Fruit fly (Drosophila melanogaster) whole organism, embryonic: ENCODE results near the gene rols.

Source experiments
- Antp ChIP-seq: fragments of 200-800 bp; sonication (Bioruptor generic); optimal IDR thresholded peaks from 3 replicates; lab custom pipeline; 2016; ENCODE audit warnings: missing biosample characterization, missing genetic modification characterization
- Asciz ChIP-seq: fragments of 200-800 bp; sonication (Bioruptor generic); optimal IDR thresholded peaks from 2 replicates; lab custom pipeline; 2017; ENCODE audit warnings: missing biosample characterization, mild to moderate bottlenecking, missing genetic modification characterization, missing genetic modification reagents
- Atf6 ChIP-seq: fragments of 200-800 bp; sonication (Bioruptor generic); IDR thresholded peaks from 2 replicates; pipeline ENCODE4 v1.3.6; 2022; ENCODE audit warnings: missing biosample characterization, missing genetic modification characterization
- Bteb2 ChIP-seq: fragments of 200-800 bp; sonication (Bioruptor generic); optimal IDR thresholded peaks from 2 replicates; lab custom pipeline; 2016; ENCODE audit warnings: missing biosample characterization, missing genetic modification characterization
- CG10654 ChIP-seq: fragments of 200-800 bp; sonication (Bioruptor generic); optimal IDR thresholded peaks from 2 replicates; lab custom pipeline; 2016; ENCODE audit warnings: missing biosample characterization, missing genetic modification characterization
- CG10979 ChIP-seq: fragments of 200-800 bp; sonication (Bioruptor generic); optimal IDR thresholded peaks from 2 replicates; lab custom pipeline; 2018; ENCODE audit warnings: missing biosample characterization, mild to moderate bottlenecking, missing genetic modification characterization, moderate library complexity
- CG11560 ChIP-seq: fragments of 200-800 bp; sonication (Bioruptor generic); IDR thresholded peaks from 3 replicates; pipeline ENCODE4 v1.3.6; 2022; ENCODE audit warnings: missing biosample characterization, missing genetic modification characterization
- CG12219 ChIP-seq: fragments of 200-800 bp; sonication (Bioruptor generic); optimal IDR thresholded peaks from 3 replicates; lab custom pipeline; 2018; ENCODE audit warnings: missing biosample characterization, mild to moderate bottlenecking, missing genetic modification characterization
- CG13775 ChIP-seq: fragments of 200-800 bp; sonication (Bioruptor generic); optimal IDR thresholded peaks from 3 replicates; lab custom pipeline; 2017; ENCODE audit warnings: missing biosample characterization, mild to moderate bottlenecking, missing genetic modification characterization
- CG14667 ChIP-seq: fragments of 200-800 bp; sonication (Bioruptor generic); IDR thresholded peaks from 2 replicates; pipeline ENCODE4 v1.3.6; 2022; ENCODE audit warnings: missing biosample characterization, missing genetic modification characterization
- CG15696 ChIP-seq: fragments of 200-800 bp; sonication (Bioruptor generic); optimal IDR thresholded peaks from 2 replicates; lab custom pipeline; 2019; ENCODE audit warnings: missing biosample characterization, mild to moderate bottlenecking, missing genetic modification characterization, moderate library complexity
- CG17912 ChIP-seq: fragments of 200-800 bp; sonication (Bioruptor generic); optimal IDR thresholded peaks from 2 replicates; lab custom pipeline; 2018; ENCODE audit warnings: missing biosample characterization, mild to moderate bottlenecking, missing genetic modification characterization
- CG18619 ChIP-seq: fragments of 200-800 bp; sonication (Bioruptor generic); optimal IDR thresholded peaks from 3 replicates; lab custom pipeline; 2017; ENCODE audit warnings: missing biosample characterization, mild to moderate bottlenecking, missing genetic modification characterization
- CG18764 ChIP-seq: fragments of 200-800 bp; sonication (Bioruptor generic); optimal IDR thresholded peaks from 3 replicates; lab custom pipeline; 2016; ENCODE audit warnings: missing biosample characterization, missing genetic modification characterization
- CG4404 ChIP-seq: fragments of 200-800 bp; sonication (Bioruptor generic); IDR thresholded peaks from 2 replicates; pipeline ENCODE4 v1.3.6; 2022; ENCODE audit warnings: missing biosample characterization, missing genetic modification characterization
- CG5180 ChIP-seq: fragments of 200-800 bp; sonication (Bioruptor generic); optimal IDR thresholded peaks from 3 replicates; lab custom pipeline; 2017; ENCODE audit warnings: missing biosample characterization, missing genetic modification characterization, mild to moderate bottlenecking, moderate library complexity, missing genetic modification reagents
- CG6254 ChIP-seq: fragments of 200-800 bp; sonication (Bioruptor generic); optimal IDR thresholded peaks from 3 replicates; lab custom pipeline; 2017; ENCODE audit warnings: mild to moderate bottlenecking, missing biosample characterization, missing genetic modification reagents, missing genetic modification characterization
- CG8281 ChIP-seq: fragments of 200-800 bp; sonication (Bioruptor generic); optimal IDR thresholded peaks from 2 replicates; lab custom pipeline; 2018; ENCODE audit warnings: missing biosample characterization, mild to moderate bottlenecking, missing genetic modification characterization, moderate library complexity
- Camta ChIP-seq: fragments of 200-800 bp; sonication (Bioruptor generic); optimal IDR thresholded peaks from 2 replicates; lab custom pipeline; 2016; ENCODE audit warnings: missing biosample characterization, missing genetic modification characterization
- CoRest ChIP-seq: fragments of 200-800 bp; sonication (Bioruptor generic); optimal IDR thresholded peaks from 3 replicates; lab custom pipeline; 2018; ENCODE audit warnings: missing biosample characterization, mild to moderate bottlenecking, missing genetic modification characterization, moderate library complexity
- GATAe ChIP-seq: fragments of 200-800 bp; sonication (Bioruptor generic); conservative IDR thresholded peaks from 2 replicates; pipeline ENCODE4 v1.3.6; 2022; ENCODE audit warnings: missing biosample characterization, missing genetic modification characterization
- Gsc ChIP-seq: fragments of 200-800 bp; sonication (Bioruptor generic); IDR thresholded peaks from 2 replicates; pipeline ENCODE4 v1.3.6; 2022; ENCODE audit warnings: missing biosample characterization, missing genetic modification characterization
- H2.0 ChIP-seq: fragments of 200-800 bp; sonication (Bioruptor generic); IDR thresholded peaks from 2 replicates; pipeline ENCODE4 v1.3.6; 2022; ENCODE audit warnings: missing biosample characterization, missing genetic modification characterization
- HLH4C ChIP-seq: fragments of 200-800 bp; sonication (Bioruptor generic); IDR thresholded peaks from 3 replicates; pipeline ENCODE4 v1.3.6; 2022; ENCODE audit warnings: missing biosample characterization, missing genetic modification characterization; ENCODE audit not compliant: partially characterized antibody
- MTF-1 ChIP-seq: fragments of 200-800 bp; sonication (Bioruptor generic); optimal IDR thresholded peaks from 2 replicates; lab custom pipeline; 2018; ENCODE audit warnings: missing biosample characterization, mild to moderate bottlenecking, missing genetic modification characterization, borderline replicate concordance
- Meics ChIP-seq: fragments of 200-800 bp; sonication (Bioruptor generic); optimal IDR thresholded peaks from 2 replicates; lab custom pipeline; 2017; ENCODE audit warnings: missing biosample characterization, mild to moderate bottlenecking, missing genetic modification characterization
- Mrtf ChIP-seq: fragments of 200-800 bp; sonication (Bioruptor generic); IDR thresholded peaks from 3 replicates; pipeline ENCODE4 v1.3.6; 2022; ENCODE audit warnings: missing biosample characterization, missing genetic modification characterization
- Sry-δ ChIP-seq: fragments of 200-800 bp; sonication (Bioruptor generic); optimal IDR thresholded peaks from 2 replicates; lab custom pipeline; 2016; ENCODE audit warnings: missing biosample characterization, missing genetic modification characterization
- Xbp1 ChIP-seq: fragments of 200-800 bp; sonication (Bioruptor generic); optimal IDR thresholded peaks from 3 replicates; lab custom pipeline; 2016; ENCODE audit warnings: missing biosample characterization, mild to moderate bottlenecking, missing genetic modification characterization
- ara ChIP-seq: fragments of 200-800 bp; sonication (Bioruptor generic); IDR thresholded peaks from 2 replicates; pipeline ENCODE4 v1.3.6; 2022; ENCODE audit warnings: missing biosample characterization, missing genetic modification characterization
- corto ChIP-seq: fragments of 200-800 bp; sonication (Bioruptor generic); optimal IDR thresholded peaks from 2 replicates; lab custom pipeline; 2016; ENCODE audit warnings: missing biosample characterization, mild to moderate bottlenecking, missing genetic modification characterization, moderate library complexity
- croc ChIP-seq: fragments of 200-800 bp; sonication (Bioruptor generic); conservative IDR thresholded peaks from 3 replicates; pipeline ENCODE4 v1.3.6; 2022; ENCODE audit warnings: missing biosample characterization, missing genetic modification characterization
- fd96Cb ChIP-seq: fragments of 200-800 bp; sonication (Bioruptor generic); optimal IDR thresholded peaks from 2 replicates; lab custom pipeline; 2018; ENCODE audit warnings: missing biosample characterization, mild to moderate bottlenecking, missing genetic modification characterization, moderate library complexity
- grn ChIP-seq: fragments of 200-800 bp; sonication (Bioruptor generic); optimal IDR thresholded peaks from 3 replicates; lab custom pipeline; 2017; ENCODE audit warnings: missing biosample characterization, missing genetic modification characterization
- ham ChIP-seq: fragments of 200-800 bp; sonication (Bioruptor generic); IDR thresholded peaks from 2 replicates; pipeline ENCODE4 v1.3.6; 2022; ENCODE audit warnings: missing biosample characterization, missing genetic modification characterization
- ken ChIP-seq: fragments of 200-800 bp; sonication (Bioruptor generic); IDR thresholded peaks from 3 replicates; pipeline ENCODE4 v1.3.6; 2022; ENCODE audit warnings: missing biosample characterization, missing genetic modification characterization
- luna ChIP-seq: fragments of 200-800 bp; sonication (Bioruptor generic); optimal IDR thresholded peaks from 2 replicates; lab custom pipeline; 2016; ENCODE audit warnings: missing biosample characterization, missing genetic modification characterization
- odd ChIP-seq: fragments of 200-800 bp; sonication (Bioruptor generic); optimal IDR thresholded peaks from 2 replicates; lab custom pipeline; 2017; ENCODE audit warnings: missing biosample characterization, mild to moderate bottlenecking, missing genetic modification characterization
- phol ChIP-seq: fragments of 200-800 bp; sonication (Bioruptor generic); optimal IDR thresholded peaks from 3 replicates; lab custom pipeline; 2018; ENCODE audit warnings: missing biosample characterization, mild to moderate bottlenecking, missing genetic modification characterization, moderate library complexity
- sc ChIP-seq, 3 experiments: fragments of >200 bp in 2 of 3; fragments of 200-800 bp in 1 of 3; sonication (Bioruptor generic) in 1 of 3; optimal IDR thresholded peaks; 2 replicates in 2 of 3; 3 replicates in 1 of 3; lab custom pipeline; 2017; ENCODE audit warnings: mild to moderate bottlenecking in 1 of 3, missing biosample characterization in 1 of 3, missing genetic modification characterization in 1 of 3, missing genetic modification reagents in 1 of 3
- sna ChIP-seq: fragments of 200-800 bp; sonication (Bioruptor generic); IDR thresholded peaks from 2 replicates; pipeline ENCODE4 v1.3.6; 2022; ENCODE audit warnings: missing biosample characterization, missing genetic modification characterization; ENCODE audit not compliant: partially characterized antibody
- stc ChIP-seq: fragments of 200-800 bp; sonication (Bioruptor generic); IDR thresholded peaks from 2 replicates; pipeline ENCODE4 v1.3.6; 2022; ENCODE audit warnings: missing biosample characterization, missing genetic modification characterization
- tgo ChIP-seq: fragments of 200-800 bp; sonication (Bioruptor generic); IDR thresholded peaks from 3 replicates; pipeline ENCODE4 v1.3.6; 2022; ENCODE audit warnings: missing biosample characterization, missing genetic modification characterization
- tio ChIP-seq: fragments of 200-800 bp; sonication (Bioruptor generic); optimal IDR thresholded peaks from 2 replicates; lab custom pipeline; 2017; ENCODE audit warnings: missing biosample characterization, missing genetic modification characterization, inconsistent platforms
- unpg ChIP-seq: fragments of 200-800 bp; sonication (Bioruptor generic); optimal IDR thresholded peaks from 3 replicates; lab custom pipeline; 2018; ENCODE audit warnings: missing biosample characterization, mild to moderate bottlenecking, missing genetic modification characterization, moderate library complexity
- zf30C ChIP-seq: fragments of 200-800 bp; sonication (Bioruptor generic); optimal IDR thresholded peaks from 3 replicates; lab custom pipeline; 2018; ENCODE audit warnings: missing biosample characterization, mild to moderate bottlenecking, missing genetic modification characterization
- zfh1 ChIP-seq: fragments of 200-800 bp; sonication (Bioruptor generic); IDR thresholded peaks from 3 replicates; pipeline ENCODE4 v1.3.6; 2022; ENCODE audit warnings: missing biosample characterization, missing genetic modification characterization

Gene rols

DNA sequence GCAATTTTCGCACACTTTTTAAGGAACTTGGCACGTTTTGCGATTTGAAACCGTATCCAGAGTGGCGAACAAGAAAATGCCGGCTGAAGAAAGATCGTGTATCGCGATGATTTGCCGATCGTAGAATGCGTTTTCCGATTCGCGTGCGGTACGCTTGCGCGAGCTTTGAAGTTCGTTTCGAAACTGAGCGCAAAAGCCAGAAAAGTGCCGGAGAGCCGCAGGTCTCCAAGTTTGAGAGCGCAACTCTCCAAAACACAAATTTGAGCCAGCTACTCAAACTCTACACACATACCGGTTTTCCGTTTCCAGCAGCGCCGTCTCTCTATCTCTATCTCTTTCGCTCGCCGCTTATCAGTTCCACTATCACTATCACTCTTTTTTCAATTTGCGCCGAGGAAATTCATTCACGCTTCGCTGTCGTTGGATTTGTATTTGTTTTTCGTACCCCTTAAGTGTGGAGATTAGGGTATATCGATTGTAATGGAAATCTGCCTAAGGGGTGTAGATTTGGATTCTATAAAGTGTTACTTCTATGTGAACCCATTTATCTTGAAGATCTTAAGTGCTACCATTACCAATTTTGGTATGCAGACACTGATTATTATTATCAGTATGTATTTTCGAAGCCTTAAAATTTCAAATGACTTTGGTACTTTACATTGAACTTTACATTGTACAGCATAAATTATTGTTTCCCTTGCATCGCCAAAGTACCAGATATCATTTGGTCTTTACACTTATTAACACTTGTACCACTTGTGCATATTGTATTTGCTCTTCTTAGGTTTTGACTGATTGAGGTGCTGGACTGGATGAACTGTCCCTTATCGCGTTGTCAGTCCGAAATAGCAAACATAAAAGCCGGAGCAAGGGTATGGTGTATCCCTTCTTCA is 8.1 kb downstream of the rols start (continued):
- TF ChIP-seq CG10654 (peak; percentile 32), CoRest (tag; lab: Kevin White, UChicago) (peak; percentile 80), tgo (GFP tag; lab: Robert Waterston, UW) (peak; percentile 60; the same call in 2 of the 3 replicates), grn (GFP tag; lab: Kevin White, UChicago) (peak; percentile 98), Xbp1 (GFP tag; lab: Kevin White, UChicago) (peak; percentile 63), CG18619 (GFP tag; lab: Kevin White, UChicago) (peak; percentile 57), CG10979 (tag; lab: Kevin White, UChicago) (peak; percentile 86), CG8281 (tag; lab: Kevin White, UChicago) (no peak), H2.0 (GFP tag; lab: Robert Waterston, UW) (peak; percentile 29; the same call in 1 of the 2 replicates), fd96Cb (peak; percentile 85), CG14667 (GFP tag; lab: Robert Waterston, UW) (peak; percentile 38; the same call in 1 of the 2 replicates), Sry-δ (peak; percentile 37), ara (GFP tag; lab: Robert Waterston, UW) (peak; percentile 18; the same call in 1 of the 2 replicates), Atf6 (peak; percentile 64; the same call in 1 of the 2 replicates), Asciz (GFP tag; lab: Kevin White, UChicago) (peak; percentile 69), zf30C (no peak), sc (optimal IDR thresholded peaks at IDR 0.05; lab: Kevin White, UChicago) (no peak), sc (GFP tag; optimal IDR thresholded peaks at IDR 0.05; lab: Kevin White, UChicago) (peak; percentile 71), CG15696 (tag; lab: Kevin White, UChicago) (peak; percentile 61), CG11560 (tag; lab: Robert Waterston, UW) (0 out of 3 replicates have a peak, but pooled peaks have one; percentile 60), CG4404 (GFP tag; lab: Robert Waterston, UW) (peak; percentile 69), Bteb2 (GFP tag; lab: Kevin White, UChicago) (peak; percentile 26), zfh1 (peak; percentile 41; the same call in 2 of the 3 replicates), Mrtf (GFP tag; lab: Robert Waterston, UW) (peak; percentile 54; the same call in 1 of the 3 replicates), Antp (GFP tag; lab: Kevin White, UChicago) (peak; percentile 66), CG5180 (peak; percentile 40), corto (no peak), Gsc (no peak), ken (peak; percentile 58; the same call in 2 of the 3 replicates), ham (GFP tag; lab: Robert Waterston, UW) (no peak), GATAe (GFP tag; lab: Robert Waterston, UW) (peak; percentile 73), phol (tag; lab: Kevin White, UChicago) (peak; percentile 85), unpg (GFP tag; lab: Kevin White, UChicago) (peak; percentile 68), CG18764 (GFP tag; lab: Kevin White, UChicago) (peak; percentile 65), CG17912 (no peak), MTF-1 (no peak), luna (GFP tag; lab: Kevin White, UChicago) (no peak), HLH4C (GFP tag; lab: Robert Waterston, UW) (0 out of 3 replicates have a peak, but pooled peaks have one; percentile 16), tio (GFP tag; lab: Kevin White, UChicago) (peak; percentile 75), stc (GFP tag; lab: Robert Waterston, UW) (peak; percentile 34), CG12219 (GFP tag; lab: Kevin White, UChicago) (peak; percentile 61), CG6254 (peak; percentile 61), croc (GFP tag; lab: Robert Waterston, UW) (peak; percentile 63), odd (GFP tag; lab: Kevin White, UChicago) (peak; percentile 58), sna (GFP tag; lab: Robert Waterston, UW) (no peak), CG13775 (peak; percentile 73), Camta (GFP tag; lab: Kevin White, UChicago) (peak; percentile 64), Meics (GFP tag; lab: Kevin White, UChicago) (peak; percentile 66)
